Worm (Caenorhabditis elegans) whole organism, L4/young adult: Measurements from ENCODE around the gene nspd-7.

Source experiments
- W03F9.2 ChIP-seq: fragments of 150-350 bp; optimal IDR thresholded peaks from 2 replicates; lab custom pipeline; 2014; ENCODE audit warnings: missing biosample characterization, missing genetic modification characterization
- dao-5 ChIP-seq: sonication (generic microtip); optimal IDR thresholded peaks from 2 replicates; lab custom pipeline; 2016; ENCODE audit warnings: missing genotype, missing genetic modification characterization, moderate library complexity, missing compliant biosample characterization
- him-1 ChIP-seq: sonication (generic microtip); optimal IDR thresholded peaks from 2 replicates; lab custom pipeline; 2016; ENCODE audit warnings: missing genotype, missing genetic modification reagents, missing genetic modification characterization, missing compliant biosample characterization

DNA sequence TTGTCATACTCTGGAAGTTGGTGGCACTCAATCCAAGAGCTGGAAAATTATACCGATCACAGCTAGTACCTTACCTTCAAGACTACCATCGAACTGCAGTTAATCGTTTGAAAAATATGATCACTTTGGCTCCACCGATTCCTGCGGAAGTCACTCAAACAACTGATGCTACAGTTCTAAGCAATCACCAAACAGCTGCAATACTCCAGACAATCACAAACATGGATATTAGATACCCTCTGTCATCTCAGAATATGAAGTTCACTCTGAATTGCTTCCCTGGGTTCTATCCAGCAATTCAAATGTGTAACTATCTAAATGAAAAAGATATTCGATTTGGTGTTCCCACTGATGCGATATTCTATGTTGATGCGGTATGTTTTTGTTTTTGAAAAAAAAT is 19.6 kb upstream of the nspd-7 start:
- TF ChIP-seq him-1 (tag; lab: Kevin White, UChicago) (no peak), W03F9.2 (tag; lab: Kevin White, UChicago) (no peak), dao-5 (no peak)
